Fruit fly (Drosophila melanogaster) whole organism, embryonic: Measurements from ENCODE around the gene CG42494.

Experiments
- Bdp1 ChIP-seq: fragments of 200-800 bp; sonication (Bioruptor generic); optimal IDR thresholded peaks from 3 replicates; lab custom pipeline; 2016; ENCODE audit warnings: missing biosample characterization, missing genetic modification characterization
- CG10209 ChIP-seq: fragments of 200-800 bp; sonication (Bioruptor generic); optimal IDR thresholded peaks from 3 replicates; lab custom pipeline; 2017; ENCODE audit warnings: missing biosample characterization, mild to moderate bottlenecking, missing genetic modification characterization, missing genetic modification reagents
- CG12769 ChIP-seq: fragments of 200-800 bp; sonication (Bioruptor generic); optimal IDR thresholded peaks from 2 replicates; lab custom pipeline; 2019; ENCODE audit warnings: missing biosample characterization, mild to moderate bottlenecking, missing genetic modification characterization, moderate library complexity
- CG13287 ChIP-seq: fragments of 200-800 bp; sonication (Bioruptor generic); IDR thresholded peaks from 2 replicates; pipeline ENCODE4 v1.3.6; 2022; ENCODE audit warnings: missing biosample characterization, missing genetic modification characterization; ENCODE audit not compliant: partially characterized antibody
- CG14014 ChIP-seq: fragments of 200-800 bp; sonication (Bioruptor generic); IDR thresholded peaks from 2 replicates; pipeline ENCODE4 v1.3.6; 2022; ENCODE audit warnings: missing biosample characterization, missing genetic modification characterization
- CG14667 ChIP-seq: fragments of 200-800 bp; sonication (Bioruptor generic); IDR thresholded peaks from 2 replicates; pipeline ENCODE4 v1.3.6; 2022; ENCODE audit warnings: missing biosample characterization, missing genetic modification characterization
- CG17568 ChIP-seq: fragments of 200-800 bp; sonication (Bioruptor generic); optimal IDR thresholded peaks from 2 replicates; lab custom pipeline; 2018; ENCODE audit warnings: missing biosample characterization, mild to moderate bottlenecking, missing genetic modification characterization, moderate library complexity
- CG1792 ChIP-seq: fragments of 200-800 bp; sonication (Bioruptor generic); optimal IDR thresholded peaks from 2 replicates; lab custom pipeline; 2016; ENCODE audit warnings: missing biosample characterization, missing genetic modification characterization
- CG2202 ChIP-seq: fragments of 200-800 bp; sonication (Bioruptor generic); optimal IDR thresholded peaks from 2 replicates; lab custom pipeline; 2018; ENCODE audit warnings: missing biosample characterization, mild to moderate bottlenecking, missing genetic modification characterization
- CG2889 ChIP-seq: fragments of 200-800 bp; sonication (Bioruptor generic); IDR thresholded peaks from 3 replicates; pipeline ENCODE4 v1.3.6; 2022; ENCODE audit warnings: missing biosample characterization, missing genetic modification characterization
- CG31224 ChIP-seq: fragments of 200-800 bp; sonication (Bioruptor generic); IDR thresholded peaks from 2 replicates; pipeline ENCODE4 v1.3.6; 2022; ENCODE audit warnings: missing biosample characterization, missing genetic modification characterization
- CG3163 ChIP-seq: fragments of 200-800 bp; sonication (Bioruptor generic); optimal IDR thresholded peaks from 3 replicates; lab custom pipeline; 2016; ENCODE audit warnings: missing biosample characterization, missing genetic modification characterization
- CG33213 ChIP-seq: fragments of 200-800 bp; sonication (Bioruptor generic); optimal IDR thresholded peaks from 3 replicates; lab custom pipeline; 2016; ENCODE audit warnings: missing biosample characterization, missing genetic modification characterization
- CG4424 ChIP-seq: fragments of 200-800 bp; sonication (Bioruptor generic); optimal IDR thresholded peaks from 3 replicates; lab custom pipeline; 2016; ENCODE audit warnings: missing biosample characterization, missing genetic modification characterization
- CG6813 ChIP-seq: fragments of 200-800 bp; sonication (Bioruptor generic); optimal IDR thresholded peaks from 2 replicates; lab custom pipeline; 2017; ENCODE audit warnings: missing biosample characterization, missing genetic modification characterization, mild to moderate bottlenecking, moderate library complexity, missing genetic modification reagents
- CG7357 ChIP-seq: fragments of 200-800 bp; sonication (Bioruptor generic); IDR thresholded peaks from 3 replicates; pipeline ENCODE4 v1.3.6; 2022; ENCODE audit warnings: missing biosample characterization, missing genetic modification characterization
- CoRest ChIP-seq: fragments of 200-800 bp; sonication (Bioruptor generic); optimal IDR thresholded peaks from 3 replicates; lab custom pipeline; 2018; ENCODE audit warnings: missing biosample characterization, mild to moderate bottlenecking, missing genetic modification characterization, moderate library complexity
- D ChIP-seq, 2 experiments: fragments of 200-800 bp in 1 of 2; fragments of >200 bp in 1 of 2; sonication (Bioruptor generic) in 1 of 2; optimal IDR thresholded peaks; 2 replicates in 1 of 2; 3 replicates in 1 of 2; lab custom pipeline; 2017; ENCODE audit warnings: mild to moderate bottlenecking in 1 of 2, missing biosample characterization in 1 of 2, missing genetic modification characterization in 1 of 2, missing genetic modification reagents in 1 of 2
- Deaf1 ChIP-seq: fragments of 200-800 bp; optimal IDR thresholded peaks from 3 replicates; lab custom pipeline; 2019; ENCODE audit warnings: missing biosample characterization, mild to moderate bottlenecking, missing genetic modification characterization, moderate library complexity
- Dref ChIP-seq: fragments of 200-800 bp; sonication (Bioruptor generic); IDR thresholded peaks from 2 replicates; pipeline ENCODE4 v1.3.6; 2022; ENCODE audit warnings: missing biosample characterization, missing genetic modification characterization
- Eip74EF ChIP-seq, 2 experiments: fragments of 200-800 bp in 1 of 2; fragments of >200 bp in 1 of 2; sonication (Bioruptor generic) in 1 of 2; optimal IDR thresholded peaks; 2 replicates each; lab custom pipeline; 2017 to 2019; ENCODE audit warnings: missing biosample characterization in 2 of 2, missing genetic modification characterization in 2 of 2, mild to moderate bottlenecking in 1 of 2, moderate library complexity in 1 of 2
- Ets97D ChIP-seq: fragments of 200-800 bp; sonication (Bioruptor generic); optimal IDR thresholded peaks from 3 replicates; lab custom pipeline; 2016; ENCODE audit warnings: missing biosample characterization, missing genetic modification characterization
- H15 ChIP-seq: fragments of 200-800 bp; sonication (Bioruptor generic); IDR thresholded peaks from 3 replicates; pipeline ENCODE4 v1.3.6; 2022; ENCODE audit warnings: missing biosample characterization, missing genetic modification characterization
- HLH3B ChIP-seq: fragments of 200-800 bp; sonication (Bioruptor generic); IDR thresholded peaks from 2 replicates; pipeline ENCODE4 v1.3.6; 2022; ENCODE audit warnings: missing biosample characterization, missing genetic modification characterization
- Lhr ChIP-seq: fragments of 200-800 bp; sonication (Bioruptor generic); optimal IDR thresholded peaks from 3 replicates; lab custom pipeline; 2017; ENCODE audit warnings: mild to moderate bottlenecking, missing biosample characterization, missing genetic modification reagents, missing genetic modification characterization
- Lim3 ChIP-seq: fragments of 200-800 bp; sonication (Bioruptor generic); IDR thresholded peaks from 2 replicates; pipeline ENCODE4 v1.3.6; 2022; ENCODE audit warnings: missing biosample characterization, missing genetic modification characterization
- Rx ChIP-seq: fragments of 200-800 bp; sonication (Bioruptor generic); IDR thresholded peaks from 2 replicates; pipeline ENCODE4 v1.3.6; 2022; ENCODE audit warnings: missing biosample characterization, missing genetic modification characterization
- Scr ChIP-seq: fragments of 200-800 bp; sonication (Bioruptor generic); IDR thresholded peaks from 2 replicates; pipeline ENCODE4 v1.3.6; 2022; ENCODE audit warnings: missing biosample characterization, missing genetic modification characterization; ENCODE audit not compliant: partially characterized antibody
- Taf1 ChIP-seq: fragments of 200-800 bp; sonication (Bioruptor generic); IDR thresholded peaks from 2 replicates; pipeline ENCODE4 v1.3.6; 2022; ENCODE audit warnings: missing biosample characterization, missing genetic modification characterization
- al ChIP-seq: fragments of 200-800 bp; sonication (Bioruptor generic); IDR thresholded peaks from 2 replicates; pipeline ENCODE4 v1.3.6; 2022; ENCODE audit warnings: missing biosample characterization, missing genetic modification characterization
- aop ChIP-seq: fragments of 200-800 bp; sonication (Bioruptor generic); IDR thresholded peaks from 2 replicates; pipeline ENCODE4 v1.3.6; 2022; ENCODE audit warnings: missing biosample characterization, missing genetic modification characterization
- ash1 ChIP-seq: fragments of 200-800 bp; sonication (Bioruptor generic); optimal IDR thresholded peaks from 2 replicates; lab custom pipeline; 2018; ENCODE audit warnings: missing biosample characterization, mild to moderate bottlenecking, missing genetic modification characterization
- bowl ChIP-seq: fragments of 200-800 bp; sonication (Bioruptor generic); IDR thresholded peaks from 2 replicates; pipeline ENCODE4 v1.3.6; 2022; ENCODE audit warnings: missing biosample characterization, missing genetic modification characterization
- chif ChIP-seq, 2 experiments: fragments of 200-800 bp; sonication (Bioruptor generic); optimal IDR thresholded peaks; 3 replicates each; lab custom pipeline; 2016; ENCODE audit warnings: missing biosample characterization in 2 of 2, missing genetic modification characterization in 2 of 2
- crp ChIP-seq, 2 experiments: fragments of 200-800 bp; sonication (Bioruptor generic); optimal IDR thresholded peaks; 2 replicates in 1 of 2; 3 replicates in 1 of 2; lab custom pipeline; 2017; ENCODE audit warnings: missing biosample characterization in 2 of 2, missing genetic modification characterization in 2 of 2, mild to moderate bottlenecking in 1 of 2, moderate library complexity in 1 of 2
- emc ChIP-seq: fragments of 200-800 bp; sonication (Bioruptor generic); optimal IDR thresholded peaks from 2 replicates; lab custom pipeline; 2016; ENCODE audit warnings: missing biosample characterization, missing genetic modification characterization
- en ChIP-seq: fragments of 200-800 bp; sonication (Bioruptor generic); optimal IDR thresholded peaks from 2 replicates; lab custom pipeline; 2016; ENCODE audit warnings: missing biosample characterization, missing genetic modification characterization
- exex ChIP-seq: fragments of 200-800 bp; sonication (Bioruptor generic); optimal IDR thresholded peaks from 4 replicates; lab custom pipeline; 2018; ENCODE audit warnings: missing biosample characterization, mild to moderate bottlenecking, missing genetic modification characterization, moderate library complexity
- h ChIP-seq: fragments of >200 bp; optimal IDR thresholded peaks from 2 replicates; lab custom pipeline; 2017
- insv ChIP-seq, 2 experiments: fragments of 200-800 bp; sonication (Bioruptor generic); optimal IDR thresholded peaks; 3 replicates each; lab custom pipeline; 2016 to 2018; ENCODE audit warnings: missing biosample characterization in 2 of 2, missing genetic modification characterization in 2 of 2
- mam ChIP-seq: fragments of 200-800 bp; sonication (Bioruptor generic); optimal IDR thresholded peaks from 3 replicates; lab custom pipeline; 2016; ENCODE audit warnings: missing biosample characterization, missing genetic modification characterization
- nerfin-1 ChIP-seq: fragments of 200-800 bp; sonication (Bioruptor generic); optimal IDR thresholded peaks from 3 replicates; lab custom pipeline; 2019; ENCODE audit warnings: missing biosample characterization, mild to moderate bottlenecking, missing genetic modification characterization, moderate library complexity
- row ChIP-seq: fragments of 200-800 bp; sonication (Bioruptor generic); IDR thresholded peaks from 3 replicates; pipeline ENCODE4 v1.3.6; 2022; ENCODE audit warnings: missing biosample characterization, missing genetic modification characterization
- sim ChIP-seq: fragments of 200-800 bp; sonication (Bioruptor generic); IDR thresholded peaks from 2 replicates; pipeline ENCODE4 v1.3.6; 2022; ENCODE audit warnings: missing biosample characterization, missing genetic modification characterization
- slp2 ChIP-seq: fragments of 200-800 bp; sonication (Bioruptor generic); optimal IDR thresholded peaks from 2 replicates; lab custom pipeline; 2016; ENCODE audit warnings: missing biosample characterization, missing genetic modification characterization
- ssp ChIP-seq: fragments of 200-800 bp; sonication (Bioruptor generic); IDR thresholded peaks from 2 replicates; pipeline ENCODE4 v1.3.6; 2022; ENCODE audit warnings: missing biosample characterization, missing genetic modification characterization
- tgo ChIP-seq: fragments of 200-800 bp; sonication (Bioruptor generic); IDR thresholded peaks from 3 replicates; pipeline ENCODE4 v1.3.6; 2022; ENCODE audit warnings: missing biosample characterization, missing genetic modification characterization
- tll ChIP-seq, 2 experiments: fragments of 200-800 bp in 1 of 2; fragments of >200 bp in 1 of 2; sonication (Bioruptor generic) in 1 of 2; optimal IDR thresholded peaks; 2 replicates each; lab custom pipeline; 2017 to 2019; ENCODE audit warnings: missing biosample characterization in 2 of 2, missing genetic modification characterization in 2 of 2, mild to moderate bottlenecking in 1 of 2, moderate library complexity in 1 of 2
- unc-4 ChIP-seq: fragments of 200-800 bp; sonication (Bioruptor generic); IDR thresholded peaks from 2 replicates; pipeline ENCODE4 v1.3.6; 2022; ENCODE audit warnings: missing biosample characterization, missing genetic modification characterization; ENCODE audit not compliant: partially characterized antibody
- usp ChIP-seq: fragments of >200 bp; optimal IDR thresholded peaks from 2 replicates; lab custom pipeline; 2017; ENCODE audit warnings: missing biosample characterization, missing genetic modification characterization
- vvl ChIP-seq: fragments of 200-800 bp; sonication (Bioruptor generic); IDR thresholded peaks from 2 replicates; pipeline ENCODE4 v1.3.6; 2022; ENCODE audit warnings: missing biosample characterization, missing genetic modification characterization

CG42494 gene

DNA sequence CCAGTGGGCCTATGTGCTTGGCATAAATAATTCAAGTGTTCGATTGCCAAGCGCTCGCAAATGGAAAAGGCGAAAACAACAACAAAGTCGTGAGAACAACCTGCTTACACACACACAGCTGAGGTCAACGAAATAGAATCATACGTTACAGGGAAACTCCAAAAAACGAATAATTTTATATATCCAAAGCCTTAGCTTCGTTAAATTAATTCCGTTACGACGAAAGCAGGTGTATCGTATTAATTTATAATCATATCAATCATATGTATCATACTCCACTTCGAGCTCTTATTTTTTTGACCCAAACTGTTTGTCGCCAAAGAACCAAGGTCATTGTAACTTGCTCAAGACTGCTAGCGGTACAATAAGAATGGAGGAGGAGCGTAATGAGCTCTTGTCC lies 4.7 kb upstream of the CG42494 start (continued):
- peak; percentile 90 for TF ChIP-seq CG4424 (GFP tag; lab: Kevin White, UChicago)
- TF ChIP-seq unc-4 (GFP tag; lab: Robert Waterston, UW) = no peak
- peak; percentile 89 for TF ChIP-seq CG14014 (GFP tag; lab: Robert Waterston, UW)
- no peak for TF ChIP-seq CoRest (tag; lab: Kevin White, UChicago)
- peak; percentile 74 for TF ChIP-seq CG2202 (tag; lab: Kevin White, UChicago)
- TF ChIP-seq Taf1 = peak; percentile 82
- peak; percentile 88 for TF ChIP-seq mam
- TF ChIP-seq CG10209 (GFP tag; lab: Kevin White, UChicago) = peak; percentile 79
- TF ChIP-seq tll (GFP tag; optimal IDR thresholded peaks at IDR 0.05; lab: Kevin White, UChicago) = no peak
- peak; percentile 76 for TF ChIP-seq al (GFP tag; lab: Robert Waterston, UW)
- TF ChIP-seq CG3163 (GFP tag; lab: Kevin White, UChicago) = no peak
- no peak for TF ChIP-seq D (optimal IDR thresholded peaks at IDR 0.05; lab: Kevin White, UChicago)
- TF ChIP-seq D (GFP tag; optimal IDR thresholded peaks at IDR 0.05; lab: Kevin White, UChicago) = peak; percentile 82
- peak; percentile 79 for TF ChIP-seq CG6813 (GFP tag; lab: Kevin White, UChicago)
- peak; percentile 34 for TF ChIP-seq Lhr (GFP tag; lab: Kevin White, UChicago)
- TF ChIP-seq Deaf1 (tag; lab: Kevin White, UChicago) = no peak
- peak; percentile 48; the same call in 1 of the 3 replicates for TF ChIP-seq CG2889 (GFP tag; lab: Robert Waterston, UW)
- peak; percentile 86 for TF ChIP-seq HLH3B
- TF ChIP-seq slp2 (GFP tag; lab: Kevin White, UChicago) = peak; percentile 70
- TF ChIP-seq row (GFP tag; lab: Robert Waterston, UW) = peak; percentile 95
- TF ChIP-seq Rx (GFP tag; lab: Robert Waterston, UW) = peak; percentile 70
- peak; percentile 87 for TF ChIP-seq tgo (GFP tag; lab: Robert Waterston, UW)
- no peak for TF ChIP-seq Dref (GFP tag; lab: Robert Waterston, UW)
- peak; percentile 75 for TF ChIP-seq CG14667
- TF ChIP-seq crp (GFP tag; optimal IDR thresholded peaks at IDR 0.05; lab: Kevin White, UChicago) = peak in 1 of 2 experiments; percentile 2
- TF ChIP-seq CG17568 (GFP tag; lab: Kevin White, UChicago) = no peak
- peak; percentile 94 for TF ChIP-seq vvl (GFP tag; lab: Robert Waterston, UW)
- TF ChIP-seq ssp (GFP tag; lab: Robert Waterston, UW) = peak; percentile 75
- TF ChIP-seq CG31224 (GFP tag; lab: Robert Waterston, UW) = peak; percentile 82
- TF ChIP-seq en (GFP tag; lab: Kevin White, UChicago) = peak; percentile 79
- TF ChIP-seq h (lab: Kevin White, UChicago) = no peak
- peak; percentile 44; the same call in 1 of the 2 replicates for TF ChIP-seq bowl (GFP tag; lab: Robert Waterston, UW)
- TF ChIP-seq exex = peak; percentile 59
- TF ChIP-seq CG1792 = peak; percentile 58
- no peak for TF ChIP-seq emc (GFP tag; lab: Kevin White, UChicago)
- TF ChIP-seq H15 (GFP tag; lab: Robert Waterston, UW) = peak; percentile 89
- peak; percentile 78 for TF ChIP-seq sim (GFP tag; lab: Robert Waterston, UW)
- peak; percentile 46 for TF ChIP-seq Ets97D (GFP tag; lab: Kevin White, UChicago)
- TF ChIP-seq CG33213 (GFP tag; lab: Kevin White, UChicago) = peak; percentile 80
- TF ChIP-seq usp (GFP tag; lab: Kevin White, UChicago) = no peak
- TF ChIP-seq nerfin-1 (tag; lab: Kevin White, UChicago) = peak; percentile 52
- TF ChIP-seq Lim3 (GFP tag; lab: Robert Waterston, UW) = 0 out of 2 replicates have a peak, but pooled peaks have one; percentile 38
- no peak for TF ChIP-seq CG13287 (GFP tag; lab: Robert Waterston, UW)
- TF ChIP-seq chif (GFP tag; optimal IDR thresholded peaks at IDR 0.05; lab: Kevin White, UChicago) = peak; percentile 69 to 87
- TF ChIP-seq ash1 (GFP tag; lab: Kevin White, UChicago) = no peak
- TF ChIP-seq CG7357 (GFP tag; lab: Robert Waterston, UW) = peak; percentile 78
- TF ChIP-seq aop (GFP tag; lab: Robert Waterston, UW) = no peak
- no peak for TF ChIP-seq Scr
- no peak for TF ChIP-seq insv (GFP tag; optimal IDR thresholded peaks at IDR 0.05; lab: Kevin White, UChicago)
- TF ChIP-seq CG12769 (tag; lab: Kevin White, UChicago) = peak; percentile 90
- no peak for TF ChIP-seq Eip74EF (GFP tag; optimal IDR thresholded peaks at IDR 0.05; lab: Kevin White, UChicago)
- TF ChIP-seq Bdp1 = peak; percentile 53
